Fruit fly (Drosophila melanogaster) whole organism, wandering third instar larva: Measurements from ENCODE around the gene CG13063.
A peak's percentile ranks its signal among the peaks of the same experiment; 100 is the strongest.

Source experiments
- CG32264 ChIP-seq: fragments of 200-800 bp; sonication (Bioruptor generic); optimal IDR thresholded peaks from 2 replicates; lab custom pipeline; 2016; ENCODE audit warnings: missing biosample characterization, missing genetic modification characterization
- CG9705 ChIP-seq: fragments of 200-800 bp; sonication (Bioruptor generic); optimal IDR thresholded peaks from 2 replicates; lab custom pipeline; 2018; ENCODE audit warnings: missing biosample characterization, mild to moderate bottlenecking, missing genetic modification characterization
- CrebA ChIP-seq: fragments of 200-800 bp; sonication (Bioruptor generic); optimal IDR thresholded peaks from 2 replicates; lab custom pipeline; 2016; ENCODE audit warnings: missing biosample characterization, mild to moderate bottlenecking, missing genetic modification characterization, borderline replicate concordance
- Dfd ChIP-seq: fragments of >200 bp; optimal IDR thresholded peaks from 2 replicates; lab custom pipeline; 2017; ENCODE audit warnings: missing biosample characterization, missing genetic modification characterization
- Dif ChIP-seq: fragments of 200-275, 200-300 bp; sonication (Bioruptor generic); optimal IDR thresholded peaks from 2 replicates; lab custom pipeline; 2018; ENCODE audit warnings: missing biosample characterization, missing genetic modification characterization; ENCODE audit not compliant: partially characterized antibody
- GATAd ChIP-seq: sonication (Bioruptor generic); optimal IDR thresholded peaks from 2 replicates; lab custom pipeline; 2016; ENCODE audit warnings: missing biosample characterization, missing genetic modification characterization
- HLH106 ChIP-seq: fragments of 200-800 bp; optimal IDR thresholded peaks from 3 replicates; lab custom pipeline; 2019; ENCODE audit warnings: missing biosample characterization, mild to moderate bottlenecking, missing genetic modification characterization, moderate library complexity
- Hnf4 ChIP-seq: fragments of 200-800 bp; sonication (Bioruptor generic); optimal IDR thresholded peaks from 2 replicates; lab custom pipeline; 2016; ENCODE audit warnings: missing biosample characterization, mild to moderate bottlenecking, missing genetic modification characterization
- Hr83 ChIP-seq: fragments of 200-300 bp; sonication (Bioruptor generic); optimal IDR thresholded peaks from 2 replicates; lab custom pipeline; 2016; ENCODE audit warnings: missing biosample characterization, mild to moderate bottlenecking, missing genetic modification characterization, moderate library complexity; ENCODE audit not compliant: poor library complexity, severe bottlenecking
- Jra ChIP-seq: sonication (Bioruptor generic); optimal IDR thresholded peaks from 2 replicates; lab custom pipeline; 2016; ENCODE audit warnings: missing biosample characterization, missing genetic modification characterization
- Myc ChIP-seq: fragments of >200 bp; optimal IDR thresholded peaks from 2 replicates; lab custom pipeline; 2017
- N ChIP-seq: fragments of >200 bp; optimal IDR thresholded peaks from 2 replicates; lab custom pipeline; 2018; ENCODE audit warnings: missing biosample characterization, missing external identifiers, missing genetic modification characterization
- OdsH ChIP-seq: fragments of 200-800 bp; sonication (Bioruptor generic); optimal IDR thresholded peaks from 2 replicates; lab custom pipeline; 2016; ENCODE audit warnings: missing biosample characterization, mild to moderate bottlenecking, missing genetic modification characterization
- Rel ChIP-seq, 2 experiments: fragments of 200-800 bp; sonication (Bioruptor generic) in 1 of 2; optimal IDR thresholded peaks; 2 replicates in 1 of 2; 3 replicates in 1 of 2; lab custom pipeline; 2016 to 2019; ENCODE audit warnings: mild to moderate bottlenecking in 2 of 2, missing biosample characterization in 2 of 2, missing genetic modification characterization in 2 of 2, moderate library complexity in 1 of 2
- br ChIP-seq: fragments of 200-800 bp; sonication (Bioruptor generic); optimal IDR thresholded peaks from 2 replicates; lab custom pipeline; 2016; ENCODE audit warnings: missing biosample characterization, missing genetic modification characterization
- brk ChIP-seq: fragments of 200-800 bp; sonication (Bioruptor generic); optimal IDR thresholded peaks from 2 replicates; lab custom pipeline; 2016; ENCODE audit warnings: missing biosample characterization, mild to moderate bottlenecking, missing genetic modification characterization
- dl ChIP-seq, 2 experiments: fragments of 175-275, 200-275 bp in 1 of 2; fragments of 200-275 bp in 1 of 2; sonication (Bioruptor generic); optimal IDR thresholded peaks; lab custom pipeline; 2018; ENCODE audit warnings: mild to moderate bottlenecking in 2 of 2, missing biosample characterization in 2 of 2, missing genetic modification characterization in 2 of 2, moderate library complexity in 2 of 2; ENCODE audit not compliant: partially characterized antibody in 2 of 2, insufficient read depth in 1 of 2
- dmrt93B ChIP-seq: fragments of 200-800 bp; sonication (Bioruptor generic); optimal IDR thresholded peaks from 2 replicates; lab custom pipeline; 2018; ENCODE audit warnings: missing biosample characterization, mild to moderate bottlenecking, missing genetic modification characterization
- ey ChIP-seq: fragments of 200-800 bp; sonication (Bioruptor generic); optimal IDR thresholded peaks from 2 replicates; lab custom pipeline; 2016; ENCODE audit warnings: missing biosample characterization, missing genetic modification characterization
- fru ChIP-seq: fragments of 200-800 bp; sonication (Bioruptor generic); optimal IDR thresholded peaks from 3 replicates; lab custom pipeline; 2016; ENCODE audit warnings: missing biosample characterization, mild to moderate bottlenecking, missing genetic modification characterization
- lola ChIP-seq: fragments of >200 bp; optimal IDR thresholded peaks from 2 replicates; lab custom pipeline; 2017; ENCODE audit warnings: missing biosample characterization, missing genetic modification characterization
- pan ChIP-seq: fragments of >200 bp; optimal IDR thresholded peaks from 2 replicates; lab custom pipeline; 2017
- psq ChIP-seq: fragments of 200-800 bp; sonication (Bioruptor generic); optimal IDR thresholded peaks from 3 replicates; lab custom pipeline; 2017; ENCODE audit warnings: missing biosample characterization, mild to moderate bottlenecking, missing genetic modification characterization, moderate library complexity
- rgr ChIP-seq: fragments of 200-800 bp; sonication (Bioruptor generic); optimal IDR thresholded peaks from 3 replicates; lab custom pipeline; 2016; ENCODE audit warnings: missing biosample characterization, mild to moderate bottlenecking, missing genetic modification characterization
- sage ChIP-seq: fragments of 200-800 bp; sonication (Bioruptor generic); optimal IDR thresholded peaks from 2 replicates; lab custom pipeline; 2016; ENCODE audit warnings: missing biosample characterization, mild to moderate bottlenecking, missing genetic modification characterization
- sv ChIP-seq: fragments of 200-800 bp; sonication (Bioruptor generic); optimal IDR thresholded peaks from 3 replicates; lab custom pipeline; 2016; ENCODE audit warnings: missing biosample characterization, missing genetic modification characterization
- tai ChIP-seq: sonication (Bioruptor generic); optimal IDR thresholded peaks from 2 replicates; lab custom pipeline; 2016; ENCODE audit warnings: missing biosample characterization, missing genetic modification characterization
- usp ChIP-seq: fragments of >200 bp; optimal IDR thresholded peaks from 2 replicates; lab custom pipeline; 2017; ENCODE audit warnings: missing biosample characterization, missing genetic modification characterization
- woc ChIP-seq: sonication (Bioruptor generic); optimal IDR thresholded peaks from 2 replicates; lab custom pipeline; 2016; ENCODE audit warnings: missing biosample characterization, mild to moderate bottlenecking, missing genetic modification characterization

The CG13063 gene

DNA sequence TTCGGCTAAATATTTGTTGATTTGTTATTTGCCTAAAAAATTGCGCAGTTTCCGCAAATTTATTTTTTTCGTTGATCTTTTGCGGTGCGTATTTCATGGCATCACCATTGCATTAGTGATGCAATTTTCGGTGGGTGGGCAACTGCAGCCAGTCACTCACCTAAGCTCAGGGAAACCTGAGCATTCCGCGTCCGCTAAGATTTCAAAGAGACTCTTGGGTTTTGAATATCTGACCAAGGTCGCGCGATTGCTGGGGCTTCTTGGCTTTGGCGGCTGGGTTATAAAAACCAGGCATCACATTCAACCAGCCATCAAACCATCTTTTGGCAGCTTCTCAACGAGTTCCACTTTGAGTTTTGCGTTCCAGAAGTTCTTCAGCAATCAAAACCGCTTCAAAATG is 44.0 kb upstream of the CG13063 start, which contains the start of gene CG13071:
CG13071 (plus strand) TSS at position 301 of the 400 bp plus-strand sequence.
- TF ChIP-seq Rel (GFP tag; optimal IDR thresholded peaks at IDR 0.05; lab: Kevin White, UChicago) (no peak), Rel (tag; optimal IDR thresholded peaks at IDR 0.05; lab: Kevin White, UChicago) (no peak), br (GFP tag; lab: Kevin White, UChicago) (no peak), rgr (no peak), ey (GFP tag; lab: Kevin White, UChicago) (no peak), usp (GFP tag; lab: Kevin White, UChicago) (no peak), Dif (no peak), sv (GFP tag; lab: Kevin White, UChicago) (no peak), GATAd (GFP tag; lab: Kevin White, UChicago) (no peak), lola (GFP tag; lab: Kevin White, UChicago) (no peak), brk (GFP tag; lab: Kevin White, UChicago) (no peak), pan (lab: Kevin White, UChicago) (no peak)
- TF ChIP-seq, all 38 proteins: peak for 0

DNA sequence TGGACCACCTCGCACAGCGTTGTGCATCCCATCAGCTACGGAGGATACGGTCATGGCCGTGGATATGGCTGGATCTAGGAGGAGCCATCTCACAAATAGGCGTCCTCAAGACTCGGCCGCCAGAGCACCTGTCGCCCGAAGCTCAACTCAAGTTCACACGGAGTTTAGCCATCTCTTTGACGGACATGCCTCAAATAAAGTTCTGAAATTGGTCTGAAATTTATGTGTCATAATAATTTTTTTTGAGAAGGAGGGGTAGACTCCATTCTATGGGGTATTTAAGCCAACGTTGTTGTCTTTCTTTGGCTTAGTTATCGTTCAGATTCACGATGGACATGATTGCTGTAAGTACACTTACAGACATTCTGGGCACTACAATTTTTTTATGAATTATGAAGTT is 43.4 kb upstream of the CG13063 start, which contains the start of gene CG13070:
CG13070 (plus strand) TSS at position 301 of the 400 bp plus-strand sequence.
- TF ChIP-seq br (GFP tag; lab: Kevin White, UChicago): no peak
- TF ChIP-seq tai (GFP tag; lab: Kevin White, UChicago): no peak
- TF ChIP-seq Jra: no peak
- TF ChIP-seq woc (GFP tag; lab: Kevin White, UChicago): no peak
- no peak for TF ChIP-seq ey (GFP tag; lab: Kevin White, UChicago)
- no peak for TF ChIP-seq Hr83
- TF ChIP-seq HLH106: no peak
- no peak for TF ChIP-seq Myc (lab: Kevin White, UChicago)
- no peak for TF ChIP-seq Hnf4 (GFP tag; lab: Kevin White, UChicago)
- TF ChIP-seq OdsH (GFP tag; lab: Kevin White, UChicago): no peak
- no peak for TF ChIP-seq CrebA (GFP tag; lab: Kevin White, UChicago)
- no peak for TF ChIP-seq Dif
- TF ChIP-seq dmrt93B (GFP tag; lab: Kevin White, UChicago): no peak
- no peak for TF ChIP-seq dl (GFP tag; optimal IDR thresholded peaks at IDR 0.05; lab: Kevin White, UChicago; ENCODE audit: insufficient read depth in 1 of 2, partially characterized antibody in 2 of 2)
- no peak for TF ChIP-seq brk (GFP tag; lab: Kevin White, UChicago)
- TF ChIP-seq, all 38 proteins: peak for 0

- TF ChIP-seq CrebA (GFP tag; lab: Kevin White, UChicago): no peak
- TF ChIP-seq Dif: no peak
- no peak for TF ChIP-seq OdsH (GFP tag; lab: Kevin White, UChicago)
- no peak for TF ChIP-seq br (GFP tag; lab: Kevin White, UChicago)
- TF ChIP-seq lola (GFP tag; lab: Kevin White, UChicago): no peak
- no peak for TF ChIP-seq Hr83
- TF ChIP-seq brk (GFP tag; lab: Kevin White, UChicago): no peak
- no peak for TF ChIP-seq woc (GFP tag; lab: Kevin White, UChicago)
Observed at dm6 chr3L:16265000-16265399, 41.4 kb upstream of the CG13063 start, which contains the start of the genes CG13051 and CG13069. TSS of gene CG13051 (minus strand) at chr3L:16265100. TSS of gene CG13069 (plus strand) at chr3L:16265385.

- TF ChIP-seq rgr: no peak
- TF ChIP-seq HLH106: peak; percentile 40
Observed at dm6 chr3L:16268106-16268733, 38.2 kb upstream of the CG13063 start, which contains the start of gene CG4950. TSS of gene CG4950 (minus strand) at chr3L:16268156.

DNA sequence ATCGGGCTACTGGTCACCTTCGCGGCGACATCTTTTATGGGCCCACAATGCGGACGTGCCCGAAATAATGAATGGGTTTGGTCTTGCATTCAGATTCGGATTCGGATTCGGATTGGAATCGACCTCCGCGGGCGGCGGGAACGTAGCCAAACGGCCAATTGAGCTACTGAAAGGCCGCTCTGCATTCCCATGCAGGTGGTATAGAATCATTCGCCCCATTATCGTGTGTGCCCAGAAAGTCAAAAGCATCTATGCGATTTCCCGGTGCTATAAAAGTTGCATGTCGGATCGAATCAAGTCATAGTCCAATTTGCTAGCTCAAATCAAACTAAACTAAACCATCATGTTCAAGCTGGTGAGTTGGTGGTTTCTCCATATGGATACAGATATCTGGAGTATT is 37.3 kb upstream of the CG13063 start, which contains the start of gene CG13068:
CG13068 (plus strand) TSS at position 301 of the 400 bp plus-strand sequence.
- TF ChIP-seq CG32264 (GFP tag; lab: Kevin White, UChicago): no peak
- no peak for TF ChIP-seq CG9705 (GFP tag; lab: Kevin White, UChicago)
- no peak for TF ChIP-seq psq (GFP tag; lab: Kevin White, UChicago)
- TF ChIP-seq HLH106: no peak
- no peak for TF ChIP-seq Dfd (GFP tag; lab: Kevin White, UChicago)
- no peak for TF ChIP-seq sage
- no peak for TF ChIP-seq sv (GFP tag; lab: Kevin White, UChicago)
- TF ChIP-seq ey (GFP tag; lab: Kevin White, UChicago): no peak
- TF ChIP-seq fru: no peak
- TF ChIP-seq N (GFP tag; lab: Kevin White, UChicago): no peak
